Worm (Caenorhabditis elegans) whole organism, L2 larva: ENCODE measurements around the gene cutl-18.

Experiments
- C34F6.9 ChIP-seq: fragments of 150-350 bp; optimal IDR thresholded peaks from 2 replicates; lab custom pipeline; 2014; ENCODE audit warnings: missing biosample characterization, missing genetic modification characterization
- F13H6.1 ChIP-seq: sonication (generic microtip); optimal IDR thresholded peaks from 2 replicates; lab custom pipeline; 2016; ENCODE audit warnings: missing genetic modification characterization, missing compliant biosample characterization
- R02D3.7 ChIP-seq: fragments of 150-350 bp; optimal IDR thresholded peaks from 2 replicates; lab custom pipeline; 2014; ENCODE audit warnings: missing biosample characterization, missing genetic modification characterization
- Y55F3AM.14 ChIP-seq: fragments of 200-800 bp; sonication (Bioruptor generic); optimal IDR thresholded peaks from 2 replicates; lab custom pipeline; 2018; ENCODE audit warnings: mild to moderate bottlenecking, missing genetic modification characterization, missing compliant biosample characterization
- ZK546.5 ChIP-seq: sonication (generic microtip); optimal IDR thresholded peaks from 2 replicates; lab custom pipeline; 2017; ENCODE audit warnings: missing biosample characterization, missing genetic modification characterization
- alr-1 ChIP-seq: fragments of 150-350 bp; optimal IDR thresholded peaks from 2 replicates; lab custom pipeline; 2014; ENCODE audit warnings: missing biosample characterization, missing genetic modification characterization
- aly-2 ChIP-seq: fragments of 150-350 bp; optimal IDR thresholded peaks from 2 replicates; lab custom pipeline; 2014; ENCODE audit warnings: missing biosample characterization, missing genetic modification characterization
- ama-1 ChIP-seq: fragments of 150-350 bp; optimal IDR thresholded peaks from 2 replicates; lab custom pipeline; 2018; ENCODE audit warnings: inconsistent platforms
- ceh-16 ChIP-seq: fragments of 150-350 bp; optimal IDR thresholded peaks from 2 replicates; lab custom pipeline; 2014; ENCODE audit warnings: missing biosample characterization, missing genetic modification characterization
- ceh-82 ChIP-seq: fragments of 150-350 bp; optimal IDR thresholded peaks from 2 replicates; lab custom pipeline; 2014; ENCODE audit warnings: missing biosample characterization, missing genetic modification characterization
- crh-2 ChIP-seq: sonication (generic microtip); optimal IDR thresholded peaks from 2 replicates; lab custom pipeline; 2017; ENCODE audit warnings: missing biosample characterization, missing genetic modification characterization
- dmd-4 ChIP-seq: sonication (generic microtip); optimal IDR thresholded peaks from 2 replicates; lab custom pipeline; 2017; ENCODE audit warnings: missing biosample characterization, missing genetic modification characterization
- egl-27 ChIP-seq: sonication (generic microtip); optimal IDR thresholded peaks from 3 replicates; lab custom pipeline; 2017; ENCODE audit warnings: missing biosample characterization, missing genetic modification reagents, missing genetic modification characterization
- elt-1 ChIP-seq: fragments of 150-350 bp; optimal IDR thresholded peaks from 2 replicates; lab custom pipeline; 2014; ENCODE audit warnings: missing biosample characterization, missing genetic modification characterization
- elt-3 ChIP-seq: sonication (generic microtip); optimal IDR thresholded peaks from 2 replicates; lab custom pipeline; 2017; ENCODE audit warnings: missing biosample characterization, missing genetic modification characterization
- fos-1 ChIP-seq: fragments of 150-350 bp; optimal IDR thresholded peaks from 2 replicates; lab custom pipeline; 2014; ENCODE audit warnings: missing biosample characterization, missing genetic modification characterization
- gmeb-1 ChIP-seq: fragments of 150-350 bp; optimal IDR thresholded peaks from 2 replicates; lab custom pipeline; 2014; ENCODE audit warnings: missing biosample characterization, missing genetic modification characterization
- lin-11 ChIP-seq: fragments of 150-350 bp; sonication (generic microtip); optimal IDR thresholded peaks from 2 replicates; lab custom pipeline; 2014; ENCODE audit warnings: missing biosample characterization, missing genetic modification characterization, inconsistent platforms, mixed read lengths
- lin-13 ChIP-seq: fragments of 150-350 bp; optimal IDR thresholded peaks from 2 replicates; lab custom pipeline; 2014; ENCODE audit warnings: missing biosample characterization, missing genetic modification reagents, missing genetic modification characterization
- lin-39 ChIP-seq: fragments of 150-350 bp; optimal IDR thresholded peaks from 2 replicates; lab custom pipeline; 2014; ENCODE audit warnings: missing biosample characterization, missing genetic modification reagents, missing genetic modification characterization
- lsy-2 ChIP-seq, 2 experiments: fragments of 150-350 bp in 1 of 2; sonication (generic microtip) in 1 of 2; optimal IDR thresholded peaks; 2 replicates each; lab custom pipeline; 2014 to 2017; ENCODE audit warnings: missing biosample characterization in 2 of 2, missing genetic modification characterization in 2 of 2
- mab-5 ChIP-seq: fragments of 150-350 bp; optimal IDR thresholded peaks from 2 replicates; lab custom pipeline; 2014; ENCODE audit warnings: missing biosample characterization, missing genetic modification characterization
- mbf-1 ChIP-seq: sonication (generic microtip); optimal IDR thresholded peaks from 2 replicates; lab custom pipeline; 2017; ENCODE audit warnings: missing biosample characterization, missing genetic modification characterization
- mdl-1 ChIP-seq, 2 experiments: fragments of 150-350 bp in 1 of 2; sonication (generic microtip) in 1 of 2; optimal IDR thresholded peaks; 2 replicates each; lab custom pipeline; 2017; ENCODE audit warnings: missing biosample characterization in 2 of 2, missing genetic modification characterization in 2 of 2
- nhr-10 ChIP-seq: sonication (generic microtip); optimal IDR thresholded peaks from 2 replicates; lab custom pipeline; 2017; ENCODE audit warnings: missing biosample characterization, missing genetic modification characterization
- nhr-11 ChIP-seq: fragments of 150-350 bp; optimal IDR thresholded peaks from 2 replicates; lab custom pipeline; 2014; ENCODE audit warnings: missing biosample characterization, missing genetic modification characterization
- nhr-12 ChIP-seq: fragments of 150-350 bp; optimal IDR thresholded peaks from 2 replicates; lab custom pipeline; 2014; ENCODE audit warnings: missing biosample characterization, missing genetic modification characterization
- nhr-129 ChIP-seq: fragments of 150-350 bp; optimal IDR thresholded peaks from 2 replicates; lab custom pipeline; 2014; ENCODE audit warnings: missing biosample characterization, missing genetic modification characterization
- nhr-21 ChIP-seq: fragments of 150-350 bp; optimal IDR thresholded peaks from 2 replicates; lab custom pipeline; 2014; ENCODE audit warnings: missing biosample characterization, missing genetic modification characterization
- nhr-23 ChIP-seq: fragments of 150-350 bp; optimal IDR thresholded peaks from 2 replicates; lab custom pipeline; 2014; ENCODE audit warnings: missing biosample characterization, missing genetic modification reagents, missing genetic modification characterization
- nhr-237 ChIP-seq: fragments of 150-350 bp; optimal IDR thresholded peaks from 2 replicates; lab custom pipeline; 2014; ENCODE audit warnings: missing biosample characterization, missing genetic modification characterization
- nhr-25 ChIP-seq: fragments of 150-350 bp; sonication (generic microtip); optimal IDR thresholded peaks from 3 replicates; lab custom pipeline; 2014; ENCODE audit warnings: missing biosample characterization, missing genetic modification characterization
- nhr-6 ChIP-seq: fragments of 150-350 bp; optimal IDR thresholded peaks from 2 replicates; lab custom pipeline; 2014; ENCODE audit warnings: missing biosample characterization, missing genetic modification characterization
- peb-1 ChIP-seq: fragments of 150-350 bp; optimal IDR thresholded peaks from 2 replicates; lab custom pipeline; 2014; ENCODE audit warnings: missing biosample characterization, missing genetic modification characterization
- sem-4 ChIP-seq: fragments of 150-350 bp; optimal IDR thresholded peaks from 2 replicates; lab custom pipeline; 2014; ENCODE audit warnings: missing biosample characterization, missing genetic modification reagents, missing genetic modification characterization
- skn-1 ChIP-seq: sonication (generic microtip); optimal IDR thresholded peaks from 2 replicates; lab custom pipeline; 2017; ENCODE audit warnings: missing biosample characterization, missing genetic modification characterization
- sma-3 ChIP-seq: sonication (generic microtip); optimal IDR thresholded peaks from 2 replicates; lab custom pipeline; 2016; ENCODE audit warnings: missing genetic modification reagents, missing genetic modification characterization, missing compliant biosample characterization
- sma-9 ChIP-seq, 2 experiments: fragments of 150-350 bp in 1 of 2; sonication (generic microtip) in 1 of 2; optimal IDR thresholded peaks; 2 replicates each; lab custom pipeline; 2014 to 2016; ENCODE audit warnings: missing genetic modification characterization in 2 of 2, mild to moderate bottlenecking in 1 of 2, missing biosample characterization in 1 of 2, missing compliant biosample characterization in 1 of 2, missing genetic modification reagents in 1 of 2, moderate library complexity in 1 of 2
- snpc-4 ChIP-seq: fragments of 150-350 bp; optimal IDR thresholded peaks from 2 replicates; lab custom pipeline; 2014; ENCODE audit warnings: missing biosample characterization, missing genetic modification characterization
- unc-39 ChIP-seq: fragments of 150-350 bp; optimal IDR thresholded peaks from 2 replicates; lab custom pipeline; 2014; ENCODE audit warnings: missing biosample characterization, missing genetic modification characterization
- unc-55 ChIP-seq: fragments of 150-350 bp; sonication (generic microtip); optimal IDR thresholded peaks from 3 replicates; lab custom pipeline; 2014; ENCODE audit warnings: missing biosample characterization, missing genetic modification reagents, missing genetic modification characterization
- unc-62 ChIP-seq: fragments of 150-350 bp; optimal IDR thresholded peaks from 2 replicates; lab custom pipeline; 2014; ENCODE audit warnings: missing biosample characterization, missing genetic modification reagents, missing genetic modification characterization
- zag-1 ChIP-seq: fragments of 150-350 bp; optimal IDR thresholded peaks from 2 replicates; lab custom pipeline; 2014; ENCODE audit warnings: missing biosample characterization, missing genetic modification characterization
- ztf-1 ChIP-seq: fragments of 200-800 bp; sonication (Bioruptor generic); conservative IDR thresholded peaks from 2 replicates; pipeline ENCODE4 v1.3.6; 2022; ENCODE audit warnings: missing genetic modification characterization, missing compliant biosample characterization
- ztf-11 ChIP-seq: sonication (generic microtip); optimal IDR thresholded peaks from 2 replicates; lab custom pipeline; 2017; ENCODE audit warnings: missing biosample characterization, missing genetic modification characterization
- ztf-4 ChIP-seq: fragments of 150-350 bp; optimal IDR thresholded peaks from 2 replicates; lab custom pipeline; 2014; ENCODE audit warnings: missing biosample characterization, missing genetic modification characterization

cutl-18 gene

ce11 chrV:11334193-11334592, 17.5 kb upstream of the cutl-18 start, which contains the start of gene T02E9.6:
TSS of gene T02E9.6 (minus strand) at chrV:11334293.
- TF ChIP-seq skn-1 (tag; lab: Kevin White, UChicago) (no peak), lin-39 (tag; lab: Kevin White, UChicago) (no peak), lsy-2 (tag; optimal IDR thresholded peaks at IDR 0.05; lab: Kevin White, UChicago) (no peak), unc-55 (GFP tag; lab: Kevin White, UChicago) (no peak), elt-3 (tag; lab: Kevin White, UChicago) (no peak), ceh-82 (tag; lab: Kevin White, UChicago) (no peak), unc-39 (tag; lab: Kevin White, UChicago) (no peak), elt-1 (tag; lab: Kevin White, UChicago) (no peak), Y55F3AM.14 (no peak), mab-5 (no peak)

ce11 chrV:11329100-11329499, 12.4 kb upstream of the cutl-18 start, which contains the start of gene F47G9.6:
TSS of gene F47G9.6 (plus strand) at chrV:11329400.
- TF ChIP-seq lin-39 (tag; lab: Kevin White, UChicago) = no peak
- TF ChIP-seq ZK546.5 = no peak
- no peak for TF ChIP-seq dmd-4 (tag; lab: Kevin White, UChicago)
- no peak for TF ChIP-seq crh-2 (tag; lab: Kevin White, UChicago)
- TF ChIP-seq ztf-1 (GFP tag; lab: Robert Waterston, UW) = no peak
- TF ChIP-seq nhr-23 (tag; lab: Kevin White, UChicago) = no peak
- TF ChIP-seq nhr-237 = no peak
- no peak for TF ChIP-seq C34F6.9 (tag; lab: Kevin White, UChicago)
- no peak for TF ChIP-seq peb-1
- TF ChIP-seq mdl-1 (tag; optimal IDR thresholded peaks at IDR 0.05; lab: Kevin White, UChicago) = no peak
- no peak for TF ChIP-seq gmeb-1
- no peak for TF ChIP-seq unc-55 (GFP tag; lab: Kevin White, UChicago)
- no peak for TF ChIP-seq lin-13 (GFP tag; lab: Kevin White, UChicago)
- no peak for TF ChIP-seq F13H6.1 (tag; lab: Kevin White, UChicago)
- no peak for TF ChIP-seq nhr-6 (tag; lab: Kevin White, UChicago)
- TF ChIP-seq ama-1 (lab: Kevin White, UChicago) = no peak
- TF ChIP-seq mbf-1 (tag; lab: Kevin White, UChicago) = no peak
- no peak for TF ChIP-seq nhr-12 (tag; lab: Kevin White, UChicago)
- no peak for TF ChIP-seq nhr-21 (tag; lab: Kevin White, UChicago)

ce11 chrV:11326914-11327367, 10.2 kb upstream of the cutl-18 start, which contains the start of gene tmed-10:
TSS of gene tmed-10 (minus strand) at chrV:11326964.
- TF ChIP-seq lsy-2 (tag; optimal IDR thresholded peaks at IDR 0.05; lab: Kevin White, UChicago) (peak; percentile 66 to 93), elt-3 (tag; lab: Kevin White, UChicago) (no peak), lin-11 (tag; lab: Kevin White, UChicago) (no peak), Y55F3AM.14 (no peak), zag-1 (tag; lab: Kevin White, UChicago) (peak; percentile 47), C34F6.9 (tag; lab: Kevin White, UChicago) (peak; percentile 77), mdl-1 (tag; optimal IDR thresholded peaks at IDR 0.05; lab: Kevin White, UChicago) (no peak), nhr-237 (no peak), nhr-21 (tag; lab: Kevin White, UChicago) (no peak), unc-62 (GFP tag; lab: Kevin White, UChicago) (no peak), sma-3 (peak; percentile 54), egl-27 (tag; lab: Kevin White, UChicago) (no peak), alr-1 (tag; lab: Kevin White, UChicago) (no peak), nhr-23 (tag; lab: Kevin White, UChicago) (no peak), ZK546.5 (no peak), crh-2 (tag; lab: Kevin White, UChicago) (peak; percentile 80), ama-1 (lab: Kevin White, UChicago) (no peak), nhr-12 (tag; lab: Kevin White, UChicago) (no peak), elt-1 (tag; lab: Kevin White, UChicago) (no peak), nhr-25 (tag; lab: Kevin White, UChicago) (no peak), mbf-1 (tag; lab: Kevin White, UChicago) (no peak), unc-39 (tag; lab: Kevin White, UChicago) (no peak), gmeb-1 (no peak), F13H6.1 (tag; lab: Kevin White, UChicago) (peak; percentile 51), snpc-4 (tag; lab: Kevin White, UChicago) (peak; percentile 12), R02D3.7 (tag; lab: Kevin White, UChicago) (no peak), nhr-6 (tag; lab: Kevin White, UChicago) (no peak), nhr-11 (tag; lab: Kevin White, UChicago) (no peak), nhr-10 (tag; lab: Kevin White, UChicago) (no peak), dmd-4 (tag; lab: Kevin White, UChicago) (no peak), lin-39 (tag; lab: Kevin White, UChicago) (no peak), peb-1 (no peak), ceh-16 (tag; lab: Kevin White, UChicago) (no peak), ztf-11 (tag; lab: Kevin White, UChicago) (no peak), fos-1 (tag; lab: Kevin White, UChicago) (peak; percentile 33), nhr-129 (tag; lab: Kevin White, UChicago) (peak; percentile 69), ceh-82 (tag; lab: Kevin White, UChicago) (no peak), aly-2 (tag; lab: Kevin White, UChicago) (no peak), sma-9 (GFP tag; optimal IDR thresholded peaks at IDR 0.05; lab: Kevin White, UChicago) (peak; percentile 63), sma-9 (tag; optimal IDR thresholded peaks at IDR 0.05; lab: Kevin White, UChicago) (no peak), ztf-4 (no peak), sem-4 (no peak)
